ENCODE assay signal across 1 fruit fly cellular context in genomic region chr4:558456-558855, dm6.
TF ChIP-seq lines count a peak whose summit lies in the region.

No protein-coding gene starts in this region.

TF ChIP-seq in whole organism, embryonic, 481 proteins besides CTCF, POLR2A, EP300 and RAD21 (continued from another document):
- TF ChIP-seq CG18476 (GFP tag; optimal IDR thresholded peaks at IDR 0.05; lab: Kevin White, UChicago) (no peak), dm (GFP tag; optimal IDR thresholded peaks at IDR 0.05; lab: Kevin White, UChicago) (no peak), dati (GFP tag; IDR thresholded peaks at IDR 0.05; lab: Robert Waterston, UW) (no peak)
